Fruit fly (Drosophila melanogaster) whole organism, embryonic: ENCODE data around the gene Rift.
A peak's percentile ranks its signal among the peaks of the same experiment; 100 is the strongest.

Source experiments
- Aef1 ChIP-seq: fragments of 200-800 bp; sonication (Bioruptor generic); IDR thresholded peaks from 3 replicates; pipeline ENCODE4 v1.3.6; 2022; ENCODE audit warnings: missing biosample characterization, missing genetic modification characterization
- Atf-2 ChIP-seq: fragments of 200-800 bp; sonication (Bioruptor generic); optimal IDR thresholded peaks from 2 replicates; lab custom pipeline; 2016; ENCODE audit warnings: missing biosample characterization, missing genetic modification characterization
- CG10147 ChIP-seq: fragments of 200-800 bp; sonication (Bioruptor generic); optimal IDR thresholded peaks from 2 replicates; lab custom pipeline; 2019; ENCODE audit warnings: missing biosample characterization, mild to moderate bottlenecking, missing genetic modification characterization, moderate library complexity
- CG10543 ChIP-seq: fragments of 200-800 bp; sonication (Bioruptor generic); optimal IDR thresholded peaks from 3 replicates; lab custom pipeline; 2017; ENCODE audit warnings: missing biosample characterization, mild to moderate bottlenecking, missing genetic modification characterization, moderate library complexity
- CG11504 ChIP-seq: fragments of 200-800 bp; sonication (Bioruptor generic); optimal IDR thresholded peaks from 3 replicates; lab custom pipeline; 2019; ENCODE audit warnings: missing biosample characterization, mild to moderate bottlenecking, missing genetic modification characterization, moderate library complexity
- CG12071 ChIP-seq: fragments of 200-800 bp; sonication (Bioruptor generic); optimal IDR thresholded peaks from 3 replicates; lab custom pipeline; 2018; ENCODE audit warnings: missing biosample characterization, mild to moderate bottlenecking, missing genetic modification characterization
- CG12659 ChIP-seq: fragments of 200-800 bp; sonication (Bioruptor generic); optimal IDR thresholded peaks from 3 replicates; lab custom pipeline; 2017; ENCODE audit warnings: mild to moderate bottlenecking, missing biosample characterization, missing genetic modification reagents, missing genetic modification characterization
- CG13296 ChIP-seq: fragments of 200-800 bp; sonication (Bioruptor generic); optimal IDR thresholded peaks from 3 replicates; lab custom pipeline; 2018; ENCODE audit warnings: missing biosample characterization, mild to moderate bottlenecking, missing genetic modification characterization
- CG14710 ChIP-seq: fragments of 200-800 bp; sonication (Bioruptor generic); optimal IDR thresholded peaks from 3 replicates; lab custom pipeline; 2019; ENCODE audit warnings: missing biosample characterization, mild to moderate bottlenecking, missing genetic modification characterization, moderate library complexity
- CG15269 ChIP-seq: fragments of 200-800 bp; sonication (Bioruptor generic); optimal IDR thresholded peaks from 2 replicates; lab custom pipeline; 2018; ENCODE audit warnings: missing biosample characterization, mild to moderate bottlenecking, missing genetic modification characterization, moderate library complexity
- CG16863 ChIP-seq: fragments of 200-800 bp; sonication (Bioruptor generic); optimal IDR thresholded peaks from 3 replicates; lab custom pipeline; 2016; ENCODE audit warnings: missing biosample characterization, missing genetic modification characterization
- CG17359 ChIP-seq: fragments of 200-800 bp; sonication (Bioruptor generic); optimal IDR thresholded peaks from 3 replicates; lab custom pipeline; 2018; ENCODE audit warnings: missing biosample characterization, mild to moderate bottlenecking, missing genetic modification characterization, moderate library complexity
- CG17385 ChIP-seq: fragments of 200-800 bp; sonication (Bioruptor generic); optimal IDR thresholded peaks from 3 replicates; lab custom pipeline; 2018; ENCODE audit warnings: missing biosample characterization, mild to moderate bottlenecking, missing genetic modification characterization
- CG17568 ChIP-seq: fragments of 200-800 bp; sonication (Bioruptor generic); optimal IDR thresholded peaks from 2 replicates; lab custom pipeline; 2018; ENCODE audit warnings: missing biosample characterization, mild to moderate bottlenecking, missing genetic modification characterization, moderate library complexity
- CG30403 ChIP-seq: fragments of 200-800 bp; sonication (Bioruptor generic); optimal IDR thresholded peaks from 3 replicates; lab custom pipeline; 2016; ENCODE audit warnings: missing biosample characterization, missing genetic modification characterization
- CG6689 ChIP-seq: fragments of 200-800 bp; sonication (Bioruptor generic); IDR thresholded peaks from 2 replicates; pipeline ENCODE4 v1.3.6; 2022; ENCODE audit warnings: missing biosample characterization, missing genetic modification characterization
- CG7745 ChIP-seq: fragments of 200-800 bp; sonication (Bioruptor generic); optimal IDR thresholded peaks from 2 replicates; lab custom pipeline; 2018; ENCODE audit warnings: missing biosample characterization, mild to moderate bottlenecking, missing genetic modification characterization, moderate library complexity
- CG8478 ChIP-seq: fragments of >200 bp; optimal IDR thresholded peaks from 2 replicates; lab custom pipeline; 2018
- CG9215 ChIP-seq: fragments of 200-800 bp; sonication (Bioruptor generic); IDR thresholded peaks from 2 replicates; pipeline ENCODE4 v1.3.6; 2022; ENCODE audit warnings: missing biosample characterization, missing genetic modification characterization
- CHES-1-like ChIP-seq: fragments of 200-800 bp; sonication (Bioruptor generic); optimal IDR thresholded peaks from 2 replicates; lab custom pipeline; 2016; ENCODE audit warnings: missing biosample characterization, missing genetic modification characterization
- Deaf1 ChIP-seq: fragments of 200-800 bp; optimal IDR thresholded peaks from 3 replicates; lab custom pipeline; 2019; ENCODE audit warnings: missing biosample characterization, mild to moderate bottlenecking, missing genetic modification characterization, moderate library complexity
- E2f2 ChIP-seq: fragments of 200-800 bp; sonication (Bioruptor generic); IDR thresholded peaks from 2 replicates; pipeline ENCODE4 v1.3.6; 2022; ENCODE audit warnings: missing biosample characterization, missing genetic modification characterization
- Gug ChIP-seq: fragments of 200-800 bp; sonication (Bioruptor generic); IDR thresholded peaks from 4 replicates; pipeline ENCODE4 v1.3.6; 2022; ENCODE audit warnings: missing biosample characterization, missing genetic modification characterization
- HLH3B ChIP-seq: fragments of 200-800 bp; sonication (Bioruptor generic); IDR thresholded peaks from 2 replicates; pipeline ENCODE4 v1.3.6; 2022; ENCODE audit warnings: missing biosample characterization, missing genetic modification characterization
- HmgD ChIP-seq: fragments of 200-800 bp; sonication (Bioruptor generic); optimal IDR thresholded peaks from 3 replicates; lab custom pipeline; 2016; ENCODE audit warnings: missing biosample characterization, missing genetic modification characterization
- HmgZ ChIP-seq: fragments of 200-800 bp; sonication (Bioruptor generic); optimal IDR thresholded peaks from 2 replicates; lab custom pipeline; 2018; ENCODE audit warnings: missing biosample characterization, mild to moderate bottlenecking, missing genetic modification characterization
- Lhr ChIP-seq: fragments of 200-800 bp; sonication (Bioruptor generic); optimal IDR thresholded peaks from 3 replicates; lab custom pipeline; 2017; ENCODE audit warnings: mild to moderate bottlenecking, missing biosample characterization, missing genetic modification reagents, missing genetic modification characterization
- Lim3 ChIP-seq: fragments of 200-800 bp; sonication (Bioruptor generic); IDR thresholded peaks from 2 replicates; pipeline ENCODE4 v1.3.6; 2022; ENCODE audit warnings: missing biosample characterization, missing genetic modification characterization
- Meics ChIP-seq: fragments of 200-800 bp; sonication (Bioruptor generic); optimal IDR thresholded peaks from 2 replicates; lab custom pipeline; 2017; ENCODE audit warnings: missing biosample characterization, mild to moderate bottlenecking, missing genetic modification characterization
- Oaz ChIP-seq: fragments of 200-800 bp; sonication (Bioruptor generic); IDR thresholded peaks from 2 replicates; pipeline ENCODE4 v1.3.6; 2022; ENCODE audit warnings: missing biosample characterization, missing genetic modification characterization
- ara ChIP-seq: fragments of 200-800 bp; sonication (Bioruptor generic); IDR thresholded peaks from 2 replicates; pipeline ENCODE4 v1.3.6; 2022; ENCODE audit warnings: missing biosample characterization, missing genetic modification characterization
- caup ChIP-seq: fragments of 200-800 bp; sonication (Bioruptor generic); optimal IDR thresholded peaks from 3 replicates; lab custom pipeline; 2017; ENCODE audit warnings: missing biosample characterization, mild to moderate bottlenecking, missing genetic modification characterization, moderate library complexity; ENCODE audit not compliant: severe bottlenecking
- chinmo ChIP-seq: fragments of 200-800 bp; sonication (Bioruptor generic); IDR thresholded peaks from 4 replicates; pipeline ENCODE4 v1.3.6; 2022; ENCODE audit warnings: missing biosample characterization, missing genetic modification characterization; ENCODE audit not compliant: partially characterized antibody
- chn ChIP-seq: fragments of 200-800 bp; sonication (Bioruptor generic); optimal IDR thresholded peaks from 2 replicates; lab custom pipeline; 2016; ENCODE audit warnings: missing biosample characterization, missing genetic modification characterization
- crol ChIP-seq: fragments of 200-800 bp; sonication (Bioruptor generic); IDR thresholded peaks from 2 replicates; pipeline ENCODE4 v1.3.6; 2022; ENCODE audit warnings: missing biosample characterization, missing genetic modification characterization
- dysf ChIP-seq: fragments of 200-800 bp; sonication (Bioruptor generic); IDR thresholded peaks from 3 replicates; pipeline ENCODE4 v1.3.6; 2022; ENCODE audit warnings: missing biosample characterization, missing genetic modification characterization
- ems ChIP-seq: fragments of 200-800 bp; sonication (Bioruptor generic); optimal IDR thresholded peaks from 3 replicates; lab custom pipeline; 2016; ENCODE audit warnings: missing biosample characterization, missing genetic modification characterization
- grau ChIP-seq: fragments of 200-800 bp; optimal IDR thresholded peaks from 3 replicates; lab custom pipeline; 2019; ENCODE audit warnings: missing biosample characterization, mild to moderate bottlenecking, missing genetic modification characterization, moderate library complexity
- hbn ChIP-seq: fragments of 200-800 bp; sonication (Bioruptor generic); IDR thresholded peaks from 2 replicates; pipeline ENCODE4 v1.3.6; 2022; ENCODE audit warnings: missing biosample characterization, missing genetic modification characterization; ENCODE audit not compliant: partially characterized antibody
- lmd ChIP-seq: fragments of 200-800 bp; sonication (Bioruptor generic); IDR thresholded peaks from 2 replicates; pipeline ENCODE4 v1.3.6; 2022; ENCODE audit warnings: missing biosample characterization, missing genetic modification characterization
- mirr ChIP-seq: fragments of 200-800 bp; sonication (Bioruptor generic); optimal IDR thresholded peaks from 3 replicates; lab custom pipeline; 2018; ENCODE audit warnings: missing biosample characterization, mild to moderate bottlenecking, missing genetic modification characterization
- nmo ChIP-seq: fragments of 200-800 bp; sonication (Bioruptor generic); optimal IDR thresholded peaks from 2 replicates; lab custom pipeline; 2018; ENCODE audit warnings: missing biosample characterization, mild to moderate bottlenecking, missing genetic modification characterization, moderate library complexity
- oc ChIP-seq: fragments of 200-800 bp; sonication (Bioruptor generic); optimal IDR thresholded peaks from 2 replicates; lab custom pipeline; 2018; ENCODE audit warnings: missing biosample characterization, mild to moderate bottlenecking, missing genetic modification characterization, moderate library complexity
- ranshi ChIP-seq: fragments of 200-800 bp; sonication (Bioruptor generic); IDR thresholded peaks from 2 replicates; pipeline ENCODE4 v1.3.6; 2022; ENCODE audit warnings: missing biosample characterization, missing genetic modification characterization
- sim ChIP-seq: fragments of 200-800 bp; sonication (Bioruptor generic); IDR thresholded peaks from 2 replicates; pipeline ENCODE4 v1.3.6; 2022; ENCODE audit warnings: missing biosample characterization, missing genetic modification characterization
- sna ChIP-seq: fragments of 200-800 bp; sonication (Bioruptor generic); IDR thresholded peaks from 2 replicates; pipeline ENCODE4 v1.3.6; 2022; ENCODE audit warnings: missing biosample characterization, missing genetic modification characterization; ENCODE audit not compliant: partially characterized antibody
- tap ChIP-seq: fragments of 200-800 bp; optimal IDR thresholded peaks from 3 replicates; lab custom pipeline; 2019; ENCODE audit warnings: missing biosample characterization, mild to moderate bottlenecking, missing genetic modification characterization, moderate library complexity
- vvl ChIP-seq: fragments of 200-800 bp; sonication (Bioruptor generic); IDR thresholded peaks from 2 replicates; pipeline ENCODE4 v1.3.6; 2022; ENCODE audit warnings: missing biosample characterization, missing genetic modification characterization
- zfh1 ChIP-seq: fragments of 200-800 bp; sonication (Bioruptor generic); IDR thresholded peaks from 3 replicates; pipeline ENCODE4 v1.3.6; 2022; ENCODE audit warnings: missing biosample characterization, missing genetic modification characterization
- zfh2 ChIP-seq: fragments of 200-800 bp; sonication (Bioruptor generic); optimal IDR thresholded peaks from 2 replicates; lab custom pipeline; 2016; ENCODE audit warnings: missing biosample characterization, missing genetic modification characterization

Rift gene

dm6 chr3R:31810073-31810530, at the start of gene Rift (continued):
- TF ChIP-seq CG6689 (GFP tag; lab: Robert Waterston, UW), result peak; percentile 40; the same call in 1 of the 2 replicates
- no peak for TF ChIP-seq CG10543 (GFP tag; lab: Kevin White, UChicago)
- peak; percentile 59 for TF ChIP-seq ara (GFP tag; lab: Robert Waterston, UW)
- TF ChIP-seq CG15269 (tag; lab: Kevin White, UChicago), result peak; percentile 59
- TF ChIP-seq CG30403, result peak; percentile 30
- TF ChIP-seq Oaz (GFP tag; lab: Robert Waterston, UW), result 0 out of 2 replicates have a peak, but pooled peaks have one; percentile 20
- TF ChIP-seq CG17385 (GFP tag; lab: Kevin White, UChicago), result peak; percentile 58
- peak; percentile 18 for TF ChIP-seq zfh2 (GFP tag; lab: Kevin White, UChicago)
- TF ChIP-seq zfh1 (GFP tag; lab: Robert Waterston, UW), result peak; percentile 54; the same call in 1 of the 3 replicates
- TF ChIP-seq crol (GFP tag; lab: Robert Waterston, UW), result no peak
- peak; percentile 24 for TF ChIP-seq CG13296 (GFP tag; lab: Kevin White, UChicago)
- TF ChIP-seq Lim3, result no peak
- TF ChIP-seq HmgZ (tag; lab: Kevin White, UChicago), result peak; percentile 19
- TF ChIP-seq Meics (GFP tag; lab: Kevin White, UChicago), result peak; percentile 29
- TF ChIP-seq Deaf1 (tag; lab: Kevin White, UChicago), result no peak
- TF ChIP-seq CG14710 (tag; lab: Kevin White, UChicago), result peak; percentile 9
- peak; percentile 18; the same call in 1 of the 2 replicates for TF ChIP-seq hbn (GFP tag; lab: Robert Waterston, UW)
- no peak for TF ChIP-seq ems (GFP tag; lab: Kevin White, UChicago)
- no peak for TF ChIP-seq CG10147 (GFP tag; lab: Kevin White, UChicago)
- peak; percentile 28 for TF ChIP-seq nmo
- TF ChIP-seq CG16863, result no peak
- 0 out of 2 replicates have a peak, but pooled peaks have one; percentile 36 for TF ChIP-seq sna (GFP tag; lab: Robert Waterston, UW)
- TF ChIP-seq CG8478 (lab: Kevin White, UChicago), result no peak
- peak; percentile 8 for TF ChIP-seq CHES-1-like
- TF ChIP-seq Atf-2 (GFP tag; lab: Kevin White, UChicago), result no peak
- peak; percentile 32 for TF ChIP-seq tap (tag; lab: Kevin White, UChicago)
- TF ChIP-seq CG17359, result peak; percentile 53
- TF ChIP-seq lmd (GFP tag; lab: Robert Waterston, UW), result peak; percentile 36; the same call in 1 of the 2 replicates
- TF ChIP-seq CG17568 (GFP tag; lab: Kevin White, UChicago), result peak; percentile 33
- peak; percentile 23 for TF ChIP-seq CG11504
- TF ChIP-seq Lhr (GFP tag; lab: Kevin White, UChicago), result no peak
- peak; percentile 50 for TF ChIP-seq grau (tag; lab: Kevin White, UChicago)
- peak; percentile 40; the same call in 1 of the 2 replicates for TF ChIP-seq E2f2 (GFP tag; lab: Robert Waterston, UW)
- peak; percentile 47 for TF ChIP-seq CG12659 (GFP tag; lab: Kevin White, UChicago)
- TF ChIP-seq Aef1 (GFP tag; lab: Robert Waterston, UW), result peak; percentile 43; the same call in 2 of the 3 replicates
- TF ChIP-seq ranshi (GFP tag; lab: Robert Waterston, UW), result peak; percentile 25; the same call in 1 of the 2 replicates
- TF ChIP-seq chinmo (GFP tag; lab: Robert Waterston, UW), result peak; percentile 60; the same call in 1 of the 4 replicates
- no peak for TF ChIP-seq CG7745 (tag; lab: Kevin White, UChicago)
- TF ChIP-seq dysf, result peak; percentile 46; the same call in 1 of the 3 replicates
- no peak for TF ChIP-seq chn (GFP tag; lab: Kevin White, UChicago)
- TF ChIP-seq oc (tag; lab: Kevin White, UChicago), result no peak
- peak; percentile 17; the same call in 1 of the 2 replicates for TF ChIP-seq HLH3B (GFP tag; lab: Robert Waterston, UW)
- peak; percentile 65 for TF ChIP-seq vvl (GFP tag; lab: Robert Waterston, UW)
- no peak for TF ChIP-seq sim (GFP tag; lab: Robert Waterston, UW)
- TF ChIP-seq Gug (GFP tag; lab: Robert Waterston, UW), result peak; percentile 30; the same call in 1 of the 4 replicates
- TF ChIP-seq HmgD (GFP tag; lab: Kevin White, UChicago), result no peak
- peak; percentile 26 for TF ChIP-seq mirr (GFP tag; lab: Kevin White, UChicago)
- no peak for TF ChIP-seq CG12071 (GFP tag; lab: Kevin White, UChicago)
- 0 out of 2 replicates have a peak, but pooled peaks have one; percentile 18 for TF ChIP-seq CG9215
- TF ChIP-seq caup (GFP tag; lab: Kevin White, UChicago), result peak; percentile 42
